Fruit fly (Drosophila melanogaster): ENCODE data around the gene Nepl5.

The Nepl5 gene

dm6 chr2L:6350984-6351808 is 29.9 kb upstream of the Nepl5 start, which contains the start of gene CG9498 (continued):
- TF ChIP-seq CG14667 (GFP tag; IDR thresholded peaks at IDR 0.05) (peak; percentile 67), Atf-2 (GFP tag; optimal IDR thresholded peaks at IDR 0.05) (no peak), Hr51 (GFP tag; optimal IDR thresholded peaks at IDR 0.05) (peak in 1 of 2 experiments; percentile 91), CG4707 (GFP tag; optimal IDR thresholded peaks at IDR 0.05) (no peak), Six4 (GFP tag; optimal IDR thresholded peaks at IDR 0.05) (peak; percentile 48), lmd (GFP tag; IDR thresholded peaks at IDR 0.05) (peak; percentile 72), fu2 (GFP tag; optimal IDR thresholded peaks at IDR 0.05) (peak; percentile 24), Poxn (GFP tag; IDR thresholded peaks at IDR 0.05) (peak; percentile 75; the same call in 1 of the 2 replicates), CG11085 (GFP tag; IDR thresholded peaks at IDR 0.05) (peak; percentile 85), Scr (GFP tag; IDR thresholded peaks at IDR 0.05; ENCODE audit: partially characterized antibody) (no peak), CG6689 (GFP tag; IDR thresholded peaks at IDR 0.05) (peak; percentile 82), cato (GFP tag; optimal IDR thresholded peaks at IDR 0.05; ENCODE audit: borderline replicate concordance) (no peak), CG12219 (GFP tag; optimal IDR thresholded peaks at IDR 0.05) (peak; percentile 23), CkIIα-i1 (GFP tag; IDR thresholded peaks at IDR 0.05) (no peak), CG17912 (GFP tag; optimal IDR thresholded peaks at IDR 0.05) (no peak), CG6654 (GFP tag; optimal IDR thresholded peaks at IDR 0.05) (peak; percentile 58), btn (GFP tag; optimal IDR thresholded peaks at IDR 0.05) (no peak), MTF-1 (GFP tag; optimal IDR thresholded peaks at IDR 0.05; ENCODE audit: borderline replicate concordance) (no peak), CG7745 (tag; optimal IDR thresholded peaks at IDR 0.05) (no peak), CG32767 (GFP tag; IDR thresholded peaks at IDR 0.05) (peak; percentile 57; the same call in 1 of the 2 replicates), bigmax (GFP tag; optimal IDR thresholded peaks at IDR 0.05) (no peak), HLHmδ (GFP tag; optimal IDR thresholded peaks at IDR 0.05) (no peak), Dfd (GFP tag; optimal IDR thresholded peaks at IDR 0.05) (no peak), Hmx (GFP tag; optimal IDR thresholded peaks at IDR 0.05) (peak; percentile 21), NC2β (GFP tag; optimal IDR thresholded peaks at IDR 0.05) (no peak), CG1233 (GFP tag; optimal IDR thresholded peaks at IDR 0.05) (peak; percentile 57), psq (GFP tag; optimal IDR thresholded peaks at IDR 0.05) (no peak), CG18619 (GFP tag; optimal IDR thresholded peaks at IDR 0.05) (peak; percentile 77), CG1647 (GFP tag; optimal IDR thresholded peaks at IDR 0.05) (no peak), repo (GFP tag; optimal IDR thresholded peaks at IDR 0.05) (no peak), schlank (tag; optimal IDR thresholded peaks at IDR 0.05) (peak; percentile 60), CG7839 (tag; optimal IDR thresholded peaks at IDR 0.05) (peak; percentile 93), Blimp-1 (GFP tag; optimal IDR thresholded peaks at IDR 0.05) (peak; percentile 69), CG13894 (tag; optimal IDR thresholded peaks at IDR 0.05) (peak; percentile 92), slbo (GFP tag; IDR thresholded peaks at IDR 0.05) (peak; percentile 86), H2.0 (GFP tag; IDR thresholded peaks at IDR 0.05) (no peak), Gug (GFP tag; IDR thresholded peaks at IDR 0.05) (peak; percentile 44; the same call in 1 of the 4 replicates), Ptx1 (GFP tag; IDR thresholded peaks at IDR 0.05) (peak; percentile 81), sna (GFP tag; IDR thresholded peaks at IDR 0.05; ENCODE audit: partially characterized antibody) (no peak), gfzf (GFP tag; optimal IDR thresholded peaks at IDR 0.05) (no peak), BtbVII (GFP tag; optimal IDR thresholded peaks at IDR 0.05) (peak; percentile 92), Nf-YB (GFP tag; optimal IDR thresholded peaks at IDR 0.05) (peak; percentile 43), luna (GFP tag; optimal IDR thresholded peaks at IDR 0.05) (peak; percentile 18), ci (GFP tag; IDR thresholded peaks at IDR 0.05) (peak; percentile 15; the same call in 1 of the 3 replicates), CG8944 (GFP tag; optimal IDR thresholded peaks at IDR 0.05) (no peak), CG17802 (tag; optimal IDR thresholded peaks at IDR 0.05) (no peak), z (GFP tag; IDR thresholded peaks at IDR 0.05) (no peak), CG2678 (tag; optimal IDR thresholded peaks at IDR 0.05) (peak; percentile 97)

Measured in whole organism, embryonic.